Worm (Caenorhabditis elegans): ENCODE measurements around the gene zip-7.

Gene zip-7

DNA sequence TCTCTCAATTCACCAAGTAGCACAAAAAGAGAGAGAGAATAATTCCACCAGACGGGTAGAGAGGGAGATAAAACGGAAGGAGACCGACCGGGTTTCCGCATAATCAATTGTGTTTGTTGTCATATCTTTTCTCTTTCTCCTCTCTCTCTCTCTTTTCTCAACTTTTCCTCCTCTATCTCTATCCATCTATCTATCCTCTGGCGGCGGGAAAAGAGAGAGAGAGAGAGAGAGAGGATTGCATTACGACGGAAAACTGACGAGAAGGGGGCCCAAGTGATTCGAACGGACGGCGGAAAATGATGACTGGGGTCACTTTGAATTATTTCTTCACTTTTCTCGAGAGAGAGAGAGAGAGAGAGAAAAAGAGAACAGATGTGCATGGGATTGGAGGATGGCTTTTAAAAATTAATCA lies 7.4 kb downstream of the zip-7 start (continued):
- TF ChIP-seq hlh-30 (tag; optimal IDR thresholded peaks at IDR 0.05; ENCODE audit: insufficient read depth): peak; percentile 50
- no peak for TF ChIP-seq nhr-48 (tag; optimal IDR thresholded peaks at IDR 0.05)
- TF ChIP-seq ztf-11 (tag; optimal IDR thresholded peaks at IDR 0.05): no peak
- no peak for TF ChIP-seq jun-1 (tag; optimal IDR thresholded peaks at IDR 0.05)
- no peak for TF ChIP-seq spr-3 (GFP tag; optimal IDR thresholded peaks at IDR 0.05)
- TF ChIP-seq lim-7 (GFP tag; IDR thresholded peaks at IDR 0.05): no peak
- no peak for TF ChIP-seq daf-19 (GFP tag; conservative IDR thresholded peaks at IDR 0.05)
- TF ChIP-seq gei-8 (GFP tag; optimal IDR thresholded peaks at IDR 0.05): no peak
- TF ChIP-seq mes-2 (tag; optimal IDR thresholded peaks at IDR 0.05; ENCODE audit: poor library complexity, severe bottlenecking): peak; percentile 40
- TF ChIP-seq set-16 (GFP tag; IDR thresholded peaks at IDR 0.05): peak; percentile 40; the same call in 1 of the 2 replicates
- no peak for TF ChIP-seq T20F7.1 (GFP tag; optimal IDR thresholded peaks at IDR 0.05)
- no peak for TF ChIP-seq mxl-2 (GFP tag; conservative IDR thresholded peaks at IDR 0.05)
- TF ChIP-seq nhr-11 (tag; optimal IDR thresholded peaks at IDR 0.05): peak; percentile 78
- TF ChIP-seq lin-38 (GFP tag; IDR thresholded peaks at IDR 0.05): 0 out of 2 replicates have a peak, but pooled peaks have one; percentile 12
- TF ChIP-seq lir-3 (tag; optimal IDR thresholded peaks at IDR 0.05): no peak
- TF ChIP-seq snpc-4 (tag; optimal IDR thresholded peaks at IDR 0.05): no peak
- TF ChIP-seq nhr-102 (tag; optimal IDR thresholded peaks at IDR 0.05): no peak
- no peak for TF ChIP-seq dmd-6 (GFP tag; IDR thresholded peaks at IDR 0.05)
- TF ChIP-seq unc-39 (tag; optimal IDR thresholded peaks at IDR 0.05): no peak
- peak in 1 of 2 experiments; percentile 26 for TF ChIP-seq mdl-1 (tag; optimal IDR thresholded peaks at IDR 0.05)
- TF ChIP-seq ctbp-1 (GFP tag; IDR thresholded peaks at IDR 0.05): peak; percentile 56; the same call in 1 of the 2 replicates
- TF ChIP-seq nhr-42 (GFP tag; IDR thresholded peaks at IDR 0.05): no peak
- TF ChIP-seq Y75B8A.6 (GFP tag; IDR thresholded peaks at IDR 0.05): no peak
- no peak for TF ChIP-seq lin-13 (GFP tag; optimal IDR thresholded peaks at IDR 0.05)
- no peak for TF ChIP-seq hmg-1.1 (GFP tag; IDR thresholded peaks at IDR 0.05)
- no peak for TF ChIP-seq daf-8 (GFP tag; IDR thresholded peaks at IDR 0.05)
- no peak for TF ChIP-seq ces-1 (GFP tag; optimal IDR thresholded peaks at IDR 0.05)
- TF ChIP-seq egl-27 (tag; optimal IDR thresholded peaks at IDR 0.05): no peak
- TF ChIP-seq F26F4.8 (GFP tag; conservative IDR thresholded peaks at IDR 0.05): no peak
- TF ChIP-seq pqm-1 (tag; optimal IDR thresholded peaks at IDR 0.05): no peak
- TF ChIP-seq ceh-20 (GFP tag; IDR thresholded peaks at IDR 0.05): no peak
- TF ChIP-seq cey-2 (tag; optimal IDR thresholded peaks at IDR 0.05; ENCODE audit: borderline replicate concordance, insufficient read depth): no peak
- TF ChIP-seq daf-12 (tag; optimal IDR thresholded peaks at IDR 0.05): no peak
- no peak for TF ChIP-seq snpc-1.2 (GFP tag; IDR thresholded peaks at IDR 0.05)
- TF ChIP-seq ceh-32 (tag; optimal IDR thresholded peaks at IDR 0.05; ENCODE audit: poor library complexity): no peak
- peak; percentile 60 for TF ChIP-seq rbr-2 (tag; optimal IDR thresholded peaks at IDR 0.05)
- TF ChIP-seq fos-1 (tag; optimal IDR thresholded peaks at IDR 0.05): no peak
- no peak for TF ChIP-seq madf-5 (GFP tag; IDR thresholded peaks at IDR 0.05)
- no peak for TF ChIP-seq arid-1 (GFP tag; conservative IDR thresholded peaks at IDR 0.05)
- TF ChIP-seq nhr-25 (tag; optimal IDR thresholded peaks at IDR 0.05; ENCODE audit: borderline replicate concordance, insufficient read depth): peak; percentile 30
- peak; percentile 71 for TF ChIP-seq mep-1 (tag; optimal IDR thresholded peaks at IDR 0.05)
- no peak for TF ChIP-seq aly-2 (tag; optimal IDR thresholded peaks at IDR 0.05)

DNA sequence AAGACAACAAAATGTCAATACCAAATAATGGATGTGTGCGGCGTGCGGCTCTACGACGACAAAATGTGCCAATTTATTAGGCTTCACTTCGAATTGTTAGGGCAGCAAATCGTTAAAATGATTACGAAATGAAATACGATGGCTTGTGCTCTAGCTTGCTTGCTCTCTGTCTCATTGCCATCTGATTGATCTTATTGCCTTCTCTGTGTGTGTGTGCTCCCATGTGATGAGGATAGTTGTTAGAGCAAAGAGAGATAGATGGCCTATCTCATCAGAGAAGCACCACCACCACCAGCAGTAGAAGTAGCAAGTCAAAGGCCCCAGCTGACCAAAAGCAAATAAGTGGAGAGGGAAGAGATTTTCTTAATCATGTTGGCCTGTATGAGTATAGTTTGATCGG lies 9.0 kb downstream of the zip-7 start:
- TF ChIP-seq hmg-1.1 (GFP tag; IDR thresholded peaks at IDR 0.05) (0 out of 2 replicates have a peak, but pooled peaks have one; percentile 17), lsy-2 (tag; optimal IDR thresholded peaks at IDR 0.05) (peak in 1 of 2 experiments; percentile 5), nhr-41 (GFP tag; IDR thresholded peaks at IDR 0.05) (no peak), hlh-11 (tag; optimal IDR thresholded peaks at IDR 0.05) (peak; percentile 20), hlh-30 (tag; optimal IDR thresholded peaks at IDR 0.05; ENCODE audit: insufficient read depth) (peak; percentile 42), attf-4 (tag; optimal IDR thresholded peaks at IDR 0.05) (no peak), ama-1 (optimal IDR thresholded peaks at IDR 0.05) (no peak), zfp-2 (tag; optimal IDR thresholded peaks at IDR 0.05) (no peak), nhr-111 (GFP tag; optimal IDR thresholded peaks at IDR 0.05) (no peak), snpc-1.2 (GFP tag; IDR thresholded peaks at IDR 0.05) (0 out of 2 replicates have a peak, but pooled peaks have one; percentile 10), daf-8 (GFP tag; IDR thresholded peaks at IDR 0.05) (no peak)

Data from whole organism, L4 larva.